Fruit fly (Drosophila melanogaster): ENCODE data around the gene Sarm.

- TF ChIP-seq sna (GFP tag; IDR thresholded peaks at IDR 0.05; ENCODE audit: partially characterized antibody) (peak; percentile 47; the same call in 1 of the 2 replicates), her (GFP tag; optimal IDR thresholded peaks at IDR 0.05) (peak; percentile 69), CG2129 (GFP tag; IDR thresholded peaks at IDR 0.05; ENCODE audit: partially characterized antibody) (no peak), H2.0 (GFP tag; IDR thresholded peaks at IDR 0.05) (no peak), chm (GFP tag; IDR thresholded peaks at IDR 0.05) (no peak; the same call in 1 of the 2 replicates), tgo (GFP tag; IDR thresholded peaks at IDR 0.05) (no peak)
Observed at dm6 chr3L:8081822-8082221, 18.1 kb downstream of the Sarm start.

Measured in whole organism, embryonic.